Fruit fly (Drosophila melanogaster) whole organism, adult: ENCODE results near the gene hng3.

Source experiments
- CG11617 ChIP-seq: fragments of 200-800 bp; sonication (Bioruptor generic); optimal IDR thresholded peaks from 2 replicates; lab custom pipeline; 2017; ENCODE audit warnings: mild to moderate bottlenecking, missing biosample characterization, missing genetic modification reagents, missing genetic modification characterization
- CG12768 ChIP-seq: fragments of 200-800 bp; sonication (Bioruptor generic); optimal IDR thresholded peaks from 2 replicates; lab custom pipeline; 2017; ENCODE audit warnings: missing biosample characterization, missing genetic modification characterization, mild to moderate bottlenecking, moderate library complexity, missing genetic modification reagents
- CG14711 ChIP-seq: fragments of 200-800 bp; sonication (Bioruptor generic); optimal IDR thresholded peaks from 2 replicates; lab custom pipeline; 2018; ENCODE audit warnings: missing biosample characterization, mild to moderate bottlenecking, missing genetic modification characterization, moderate library complexity
- CG1620 ChIP-seq: fragments of 200-800 bp; sonication (Bioruptor generic); optimal IDR thresholded peaks from 2 replicates; lab custom pipeline; 2016; ENCODE audit warnings: missing biosample characterization, missing genetic modification characterization
- CG33017 ChIP-seq: fragments of 200-800 bp; sonication (Bioruptor generic); optimal IDR thresholded peaks from 2 replicates; lab custom pipeline; 2018; ENCODE audit warnings: missing biosample characterization, mild to moderate bottlenecking, missing genetic modification characterization, moderate library complexity
- CG5204 ChIP-seq: fragments of 200-800 bp; sonication (Bioruptor generic); optimal IDR thresholded peaks from 2 replicates; lab custom pipeline; 2016; ENCODE audit warnings: missing biosample characterization, missing genetic modification characterization
- CG7045 ChIP-seq: fragments of 200-800 bp; sonication (Bioruptor generic); optimal IDR thresholded peaks from 2 replicates; lab custom pipeline; 2017; ENCODE audit warnings: missing biosample characterization, mild to moderate bottlenecking, missing genetic modification characterization
- CG7101 ChIP-seq: fragments of 200-800 bp; sonication (Bioruptor generic); optimal IDR thresholded peaks from 2 replicates; lab custom pipeline; 2018; ENCODE audit warnings: missing biosample characterization, mild to moderate bottlenecking, missing genetic modification characterization, moderate library complexity
- Clk ChIP-seq: fragments of 200-800 bp; sonication (Bioruptor generic); optimal IDR thresholded peaks from 2 replicates; lab custom pipeline; 2017; ENCODE audit warnings: missing biosample characterization, missing genetic modification characterization
- Crg-1 ChIP-seq: fragments of 200-800 bp; sonication (Bioruptor generic); optimal IDR thresholded peaks from 2 replicates; lab custom pipeline; 2016; ENCODE audit warnings: missing biosample characterization, missing genetic modification characterization
- Hr96 ChIP-seq: fragments of 200-800 bp; sonication (Bioruptor generic); optimal IDR thresholded peaks from 2 replicates; lab custom pipeline; 2016; ENCODE audit warnings: missing biosample characterization, missing genetic modification characterization
- Mnt ChIP-seq: fragments of 200-800 bp; sonication (Bioruptor generic); optimal IDR thresholded peaks from 2 replicates; lab custom pipeline; 2016; ENCODE audit warnings: missing biosample characterization, mild to moderate bottlenecking, missing genetic modification characterization
- bab1 ChIP-seq: fragments of 200-800 bp; sonication (Bioruptor generic); optimal IDR thresholded peaks from 3 replicates; lab custom pipeline; 2019; ENCODE audit warnings: missing biosample characterization, mild to moderate bottlenecking, missing genetic modification characterization, moderate library complexity
- cic ChIP-seq: fragments of 200-800 bp; sonication (Bioruptor generic); optimal IDR thresholded peaks from 2 replicates; lab custom pipeline; 2017; ENCODE audit warnings: missing biosample characterization, mild to moderate bottlenecking, missing genetic modification characterization, moderate library complexity
- cnc ChIP-seq, 2 experiments: fragments of >200 bp; optimal IDR thresholded peaks; 2 replicates each; lab custom pipeline; 2017
- kay ChIP-seq: fragments of 200-800 bp; sonication (Bioruptor generic); peaks from one replicate; lab custom pipeline; 2016; ENCODE audit warnings: missing biosample characterization, missing genetic modification characterization, borderline replicate concordance
- ovo ChIP-seq: fragments of 200-800 bp; sonication (Bioruptor generic); optimal IDR thresholded peaks from 2 replicates; lab custom pipeline; 2016; ENCODE audit warnings: missing biosample characterization, missing genetic modification characterization
- pad ChIP-seq: fragments of 200-800 bp; sonication (Bioruptor generic); optimal IDR thresholded peaks from 3 replicates; lab custom pipeline; 2017; ENCODE audit warnings: missing biosample characterization, missing genetic modification characterization, mild to moderate bottlenecking, moderate library complexity, missing genetic modification reagents
- tj ChIP-seq: fragments of 200-800 bp; sonication (Bioruptor generic); optimal IDR thresholded peaks from 3 replicates; lab custom pipeline; 2017; ENCODE audit warnings: missing biosample characterization, mild to moderate bottlenecking, missing genetic modification characterization, moderate library complexity
- toe ChIP-seq: fragments of 200-800 bp; sonication (Bioruptor generic); optimal IDR thresholded peaks from 2 replicates; lab custom pipeline; 2016; ENCODE audit warnings: missing biosample characterization, missing genetic modification characterization

hng3 gene

dm6 chr3L:733845-734697 lies 21.2 kb downstream of the hng3 start:
- TF ChIP-seq CG1620 (no peak), Clk (GFP tag; lab: Kevin White, UChicago) (no peak), CG33017 (no peak), Crg-1 (GFP tag; lab: Kevin White, UChicago) (no peak), CG11617 (GFP tag; lab: Kevin White, UChicago) (no peak), CG5204 (no peak), ovo (no peak), CG7045 (GFP tag; lab: Kevin White, UChicago) (no peak), CG12768 (no peak), kay (GFP tag; lab: Kevin White, UChicago) (no peak), Mnt (GFP tag; lab: Kevin White, UChicago) (no peak), CG7101 (tag; lab: Kevin White, UChicago) (no peak), CG14711 (no peak), cnc (optimal IDR thresholded peaks at IDR 0.05; lab: Kevin White, UChicago) (no peak), tj (GFP tag; lab: Kevin White, UChicago) (no peak)

- TF ChIP-seq pad (GFP tag; lab: Kevin White, UChicago), result no peak
- TF ChIP-seq ovo, result no peak
- no peak for TF ChIP-seq CG1620
- TF ChIP-seq CG7101 (tag; lab: Kevin White, UChicago), result no peak
Observed at dm6 chr3L:733174-733829, 22.0 kb downstream of the hng3 start.

- TF ChIP-seq tj (GFP tag; lab: Kevin White, UChicago) (peak; percentile 68), CG11617 (GFP tag; lab: Kevin White, UChicago) (no peak)
Observed at dm6 chr3L:732290-732954, 22.9 kb downstream of the hng3 start.

- TF ChIP-seq Hr96 (GFP tag; lab: Kevin White, UChicago) (no peak), CG11617 (GFP tag; lab: Kevin White, UChicago) (no peak), kay (GFP tag; lab: Kevin White, UChicago) (peak; percentile 20)
Observed at dm6 chr3L:731469-731868, 23.8 kb downstream of the hng3 start.

- TF ChIP-seq bab1 (GFP tag; lab: Kevin White, UChicago), result no peak
- TF ChIP-seq CG7045 (GFP tag; lab: Kevin White, UChicago), result no peak
- no peak for TF ChIP-seq CG12768
- no peak for TF ChIP-seq ovo
- TF ChIP-seq pad (GFP tag; lab: Kevin White, UChicago), result no peak
- TF ChIP-seq tj (GFP tag; lab: Kevin White, UChicago), result no peak
- no peak for TF ChIP-seq CG7101 (tag; lab: Kevin White, UChicago)
- no peak for TF ChIP-seq CG5204
Observed at dm6 chr3L:729345-729744, 25.9 kb downstream of the hng3 start.

- TF ChIP-seq cic (GFP tag; lab: Kevin White, UChicago), result no peak
- TF ChIP-seq tj (GFP tag; lab: Kevin White, UChicago), result no peak
- no peak for TF ChIP-seq bab1 (GFP tag; lab: Kevin White, UChicago)
- no peak for TF ChIP-seq ovo
- TF ChIP-seq CG5204, result no peak
- no peak for TF ChIP-seq pad (GFP tag; lab: Kevin White, UChicago)
- TF ChIP-seq Mnt (GFP tag; lab: Kevin White, UChicago), result no peak
- no peak for TF ChIP-seq CG7045 (GFP tag; lab: Kevin White, UChicago)
- TF ChIP-seq Hr96 (GFP tag; lab: Kevin White, UChicago), result no peak
- no peak for TF ChIP-seq CG11617 (GFP tag; lab: Kevin White, UChicago)
- no peak for TF ChIP-seq CG14711
Observed at dm6 chr3L:728579-728978, 26.7 kb downstream of the hng3 start.

dm6 chr3L:727874-728273 lies 27.4 kb downstream of the hng3 start:
- no peak for TF ChIP-seq kay (GFP tag; lab: Kevin White, UChicago)
- no peak for TF ChIP-seq bab1 (GFP tag; lab: Kevin White, UChicago)
- no peak for TF ChIP-seq tj (GFP tag; lab: Kevin White, UChicago)
- TF ChIP-seq toe, result no peak
- no peak for TF ChIP-seq Hr96 (GFP tag; lab: Kevin White, UChicago)
- TF ChIP-seq Crg-1 (GFP tag; lab: Kevin White, UChicago), result no peak
- TF ChIP-seq CG7101 (tag; lab: Kevin White, UChicago), result no peak
- no peak for TF ChIP-seq ovo
- TF ChIP-seq Mnt (GFP tag; lab: Kevin White, UChicago), result no peak
- TF ChIP-seq CG1620, result no peak
- TF ChIP-seq CG33017, result no peak
